Fruit fly (Drosophila melanogaster): ENCODE data around the gene Sytbeta.
A peak's percentile ranks its signal among the peaks of the same experiment; 100 is the strongest.

Gene Sytbeta

dm6 chr3L:15007271-15007948 is 57.4 kb downstream of the Sytbeta start:
- no peak for TF ChIP-seq foxo (GFP tag; optimal IDR thresholded peaks at IDR 0.05)
- no peak for TF ChIP-seq Rel (GFP tag; optimal IDR thresholded peaks at IDR 0.05)
- TF ChIP-seq Rel (tag; optimal IDR thresholded peaks at IDR 0.05): no peak
- TF ChIP-seq psq (GFP tag; optimal IDR thresholded peaks at IDR 0.05): peak; percentile 7
- peak; percentile 24 for TF ChIP-seq HLH106 (tag; optimal IDR thresholded peaks at IDR 0.05)
- no peak for TF ChIP-seq tai (GFP tag; optimal IDR thresholded peaks at IDR 0.05)

- peak; percentile 61 for TF ChIP-seq br (GFP tag; optimal IDR thresholded peaks at IDR 0.05)
- peak; percentile 4 for TF ChIP-seq woc (GFP tag; optimal IDR thresholded peaks at IDR 0.05)
- TF ChIP-seq N (GFP tag; optimal IDR thresholded peaks at IDR 0.05): no peak
- TF ChIP-seq dl (GFP tag; optimal IDR thresholded peaks at IDR 0.05; ENCODE audit: insufficient read depth in 1 of 2, partially characterized antibody in 2 of 2): no peak
- TF ChIP-seq Sp1 (GFP tag; optimal IDR thresholded peaks at IDR 0.05): peak; percentile 23
- peak; percentile 11 for TF ChIP-seq psq (GFP tag; optimal IDR thresholded peaks at IDR 0.05)
- TF ChIP-seq HLH106 (tag; optimal IDR thresholded peaks at IDR 0.05): peak; percentile 40
- TF ChIP-seq CG9705 (GFP tag; optimal IDR thresholded peaks at IDR 0.05): no peak
- no peak for TF ChIP-seq dmrt93B (GFP tag; optimal IDR thresholded peaks at IDR 0.05)
- TF ChIP-seq foxo (GFP tag; optimal IDR thresholded peaks at IDR 0.05): peak in 1 of 2 experiments; percentile 75
- no peak for TF ChIP-seq Dfd (GFP tag; optimal IDR thresholded peaks at IDR 0.05)
- TF ChIP-seq pan (optimal IDR thresholded peaks at IDR 0.05): no peak
- TF ChIP-seq Jra (GFP tag; optimal IDR thresholded peaks at IDR 0.05): peak; percentile 12
- TF ChIP-seq rgr (GFP tag; optimal IDR thresholded peaks at IDR 0.05): peak; percentile 44
- TF ChIP-seq Myc (optimal IDR thresholded peaks at IDR 0.05): no peak
- no peak for TF ChIP-seq sv (GFP tag; optimal IDR thresholded peaks at IDR 0.05)
- peak; percentile 58 for TF ChIP-seq h (GFP tag; optimal IDR thresholded peaks at IDR 0.05)
- no peak for TF ChIP-seq Hr83 (GFP tag; optimal IDR thresholded peaks at IDR 0.05; ENCODE audit: poor library complexity, severe bottlenecking)
- peak; percentile 25 for TF ChIP-seq OdsH (GFP tag; optimal IDR thresholded peaks at IDR 0.05)
- TF ChIP-seq Hnf4 (GFP tag; optimal IDR thresholded peaks at IDR 0.05): peak; percentile 51
- TF ChIP-seq tai (GFP tag; optimal IDR thresholded peaks at IDR 0.05): no peak
- peak; percentile 70 for TF ChIP-seq fru (GFP tag; optimal IDR thresholded peaks at IDR 0.05)
- no peak for TF ChIP-seq Rel (GFP tag; optimal IDR thresholded peaks at IDR 0.05)
- TF ChIP-seq Rel (tag; optimal IDR thresholded peaks at IDR 0.05): no peak
- TF ChIP-seq ey (GFP tag; optimal IDR thresholded peaks at IDR 0.05): peak; percentile 47
- no peak for TF ChIP-seq Vsx2 (GFP tag; optimal IDR thresholded peaks at IDR 0.05; ENCODE audit: partially characterized antibody)
- TF ChIP-seq Abd-B (GFP tag; optimal IDR thresholded peaks at IDR 0.05): no peak
Observed at dm6 chr3L:15006825-15007224, 58.0 kb downstream of the Sytbeta start.

- TF ChIP-seq sv (GFP tag; optimal IDR thresholded peaks at IDR 0.05): no peak
- no peak for TF ChIP-seq dmrt93B (GFP tag; optimal IDR thresholded peaks at IDR 0.05)
- TF ChIP-seq h (GFP tag; optimal IDR thresholded peaks at IDR 0.05): peak; percentile 16
- TF ChIP-seq foxo (GFP tag; optimal IDR thresholded peaks at IDR 0.05): peak in 1 of 2 experiments; percentile 4
- TF ChIP-seq Sp1 (GFP tag; optimal IDR thresholded peaks at IDR 0.05): peak; percentile 2
Observed at dm6 chr3L:15005774-15006173, 59.0 kb downstream of the Sytbeta start.

dm6 chr3L:15005085-15005484 is 59.7 kb downstream of the Sytbeta start:
- TF ChIP-seq Myc (optimal IDR thresholded peaks at IDR 0.05) (no peak), dl (GFP tag; optimal IDR thresholded peaks at IDR 0.05; ENCODE audit: insufficient read depth in 1 of 2, partially characterized antibody in 2 of 2) (no peak), pan (optimal IDR thresholded peaks at IDR 0.05) (no peak), Hr83 (GFP tag; optimal IDR thresholded peaks at IDR 0.05; ENCODE audit: poor library complexity, severe bottlenecking) (no peak), foxo (GFP tag; optimal IDR thresholded peaks at IDR 0.05) (peak in 1 of 2 experiments; percentile 50), sv (GFP tag; optimal IDR thresholded peaks at IDR 0.05) (no peak), OdsH (GFP tag; optimal IDR thresholded peaks at IDR 0.05) (peak; percentile 59), Dif (GFP tag; optimal IDR thresholded peaks at IDR 0.05; ENCODE audit: partially characterized antibody) (no peak), jim (GFP tag; optimal IDR thresholded peaks at IDR 0.05) (no peak), Dfd (GFP tag; optimal IDR thresholded peaks at IDR 0.05) (no peak), brk (GFP tag; optimal IDR thresholded peaks at IDR 0.05) (peak; percentile 9), dmrt93B (GFP tag; optimal IDR thresholded peaks at IDR 0.05) (no peak), Vsx2 (GFP tag; optimal IDR thresholded peaks at IDR 0.05; ENCODE audit: partially characterized antibody) (no peak), br (GFP tag; optimal IDR thresholded peaks at IDR 0.05) (peak; percentile 39), Jra (GFP tag; optimal IDR thresholded peaks at IDR 0.05) (no peak), CG9705 (GFP tag; optimal IDR thresholded peaks at IDR 0.05) (no peak), dsf (GFP tag; optimal IDR thresholded peaks at IDR 0.05; ENCODE audit: borderline replicate concordance) (no peak), usp (GFP tag; optimal IDR thresholded peaks at IDR 0.05) (no peak), CG32264 (GFP tag; optimal IDR thresholded peaks at IDR 0.05) (no peak), GATAd (GFP tag; optimal IDR thresholded peaks at IDR 0.05) (no peak), h (GFP tag; optimal IDR thresholded peaks at IDR 0.05) (peak; percentile 70), Mio (GFP tag; optimal IDR thresholded peaks at IDR 0.05) (no peak), Hr78 (GFP tag; optimal IDR thresholded peaks at IDR 0.05) (no peak), Hnf4 (GFP tag; optimal IDR thresholded peaks at IDR 0.05) (peak; percentile 42), tai (GFP tag; optimal IDR thresholded peaks at IDR 0.05) (no peak), psq (GFP tag; optimal IDR thresholded peaks at IDR 0.05) (peak; percentile 18), ey (GFP tag; optimal IDR thresholded peaks at IDR 0.05) (peak; percentile 55), Rel (GFP tag; optimal IDR thresholded peaks at IDR 0.05) (no peak), Rel (tag; optimal IDR thresholded peaks at IDR 0.05) (no peak), N (GFP tag; optimal IDR thresholded peaks at IDR 0.05) (no peak), lola (GFP tag; optimal IDR thresholded peaks at IDR 0.05) (no peak), HLH106 (tag; optimal IDR thresholded peaks at IDR 0.05) (peak; percentile 34), CrebA (GFP tag; optimal IDR thresholded peaks at IDR 0.05; ENCODE audit: borderline replicate concordance) (no peak), rgr (GFP tag; optimal IDR thresholded peaks at IDR 0.05) (peak; percentile 51), sage (GFP tag; optimal IDR thresholded peaks at IDR 0.05) (no peak)

All from whole organism, wandering third instar larva.